Fruit fly (Drosophila melanogaster) whole organism, embryonic: ENCODE data around the gene Nup358.

Experiments used
- Awh ChIP-seq: fragments of 200-800 bp; sonication (Bioruptor generic); IDR thresholded peaks from 2 replicates; pipeline ENCODE4, ENCODE4 v1.3.6; 2022; ENCODE audit warnings: missing biosample characterization, missing genetic modification characterization
- B-H1 ChIP-seq: fragments of 200-800 bp; sonication (Bioruptor generic); IDR thresholded peaks from 3 replicates; pipeline ENCODE4 v1.3.6; 2022; ENCODE audit warnings: missing biosample characterization, missing genetic modification characterization
- Bdp1 ChIP-seq: fragments of 200-800 bp; sonication (Bioruptor generic); optimal IDR thresholded peaks from 3 replicates; lab custom pipeline; 2016; ENCODE audit warnings: missing biosample characterization, missing genetic modification characterization
- Blimp-1 ChIP-seq: fragments of 200-800 bp; sonication (Bioruptor generic); optimal IDR thresholded peaks from 3 replicates; lab custom pipeline; 2018; ENCODE audit warnings: missing biosample characterization, missing genetic modification characterization, mild to moderate bottlenecking, moderate library complexity, missing genetic modification reagents
- C15 ChIP-seq: fragments of 200-800 bp; sonication (Bioruptor generic); IDR thresholded peaks from 3 replicates; pipeline ENCODE4 v1.3.6; 2022; ENCODE audit warnings: missing biosample characterization, missing genetic modification characterization
- CG12236 ChIP-seq: fragments of 200-800 bp; sonication (Bioruptor generic); optimal IDR thresholded peaks from 2 replicates; lab custom pipeline; 2016; ENCODE audit warnings: missing biosample characterization, missing genetic modification characterization
- CG16779 ChIP-seq: fragments of 200-800 bp; sonication (Bioruptor generic); IDR thresholded peaks from 2 replicates; pipeline ENCODE4 v1.3.6; 2022; ENCODE audit warnings: missing biosample characterization, missing genetic modification characterization
- CG16815 ChIP-seq: fragments of 200-800 bp; sonication (Bioruptor generic); optimal IDR thresholded peaks from 3 replicates; lab custom pipeline; 2017; ENCODE audit warnings: missing biosample characterization, mild to moderate bottlenecking, missing genetic modification characterization
- CG16863 ChIP-seq: fragments of 200-800 bp; sonication (Bioruptor generic); optimal IDR thresholded peaks from 3 replicates; lab custom pipeline; 2016; ENCODE audit warnings: missing biosample characterization, missing genetic modification characterization
- CG17359 ChIP-seq: fragments of 200-800 bp; sonication (Bioruptor generic); optimal IDR thresholded peaks from 3 replicates; lab custom pipeline; 2018; ENCODE audit warnings: missing biosample characterization, mild to moderate bottlenecking, missing genetic modification characterization, moderate library complexity
- CG1792 ChIP-seq: fragments of 200-800 bp; sonication (Bioruptor generic); optimal IDR thresholded peaks from 2 replicates; lab custom pipeline; 2016; ENCODE audit warnings: missing biosample characterization, missing genetic modification characterization
- CG2116 ChIP-seq: fragments of 200-800 bp; sonication (Bioruptor generic); optimal IDR thresholded peaks from 3 replicates; lab custom pipeline; 2018; ENCODE audit warnings: missing biosample characterization, mild to moderate bottlenecking, missing genetic modification characterization
- CG2875 ChIP-seq: fragments of 200-800 bp; sonication (Bioruptor generic); optimal IDR thresholded peaks from 2 replicates; lab custom pipeline; 2017; ENCODE audit warnings: missing biosample characterization, mild to moderate bottlenecking, missing genetic modification characterization, missing genetic modification reagents
- CG2889 ChIP-seq: fragments of 200-800 bp; sonication (Bioruptor generic); IDR thresholded peaks from 3 replicates; pipeline ENCODE4 v1.3.6; 2022; ENCODE audit warnings: missing biosample characterization, missing genetic modification characterization
- CG30431 ChIP-seq: fragments of 200-800 bp; sonication (Bioruptor generic); optimal IDR thresholded peaks from 2 replicates; lab custom pipeline; 2017; ENCODE audit warnings: missing biosample characterization, missing genetic modification characterization
- CG31224 ChIP-seq: fragments of 200-800 bp; sonication (Bioruptor generic); IDR thresholded peaks from 2 replicates; pipeline ENCODE4 v1.3.6; 2022; ENCODE audit warnings: missing biosample characterization, missing genetic modification characterization
- CG34422 ChIP-seq: fragments of 200-800 bp; sonication (Bioruptor generic); IDR thresholded peaks from 3 replicates; pipeline ENCODE4 v1.3.6; 2022; ENCODE audit warnings: missing biosample characterization, missing genetic modification characterization
- CG43689 ChIP-seq: fragments of 200-800 bp; sonication (Bioruptor generic); IDR thresholded peaks from 2 replicates; pipeline ENCODE4 v1.3.6; 2022; ENCODE audit warnings: missing biosample characterization, missing genetic modification characterization
- CG6254 ChIP-seq: fragments of 200-800 bp; sonication (Bioruptor generic); optimal IDR thresholded peaks from 3 replicates; lab custom pipeline; 2017; ENCODE audit warnings: mild to moderate bottlenecking, missing biosample characterization, missing genetic modification reagents, missing genetic modification characterization
- CG6683 ChIP-seq: fragments of 200-800 bp; sonication (Bioruptor generic); optimal IDR thresholded peaks from 2 replicates; lab custom pipeline; 2017; ENCODE audit warnings: missing biosample characterization, mild to moderate bottlenecking, missing genetic modification characterization, missing genetic modification reagents
- CG8089 ChIP-seq: fragments of 200-800 bp; sonication (Bioruptor generic); optimal IDR thresholded peaks from 3 replicates; lab custom pipeline; 2016; ENCODE audit warnings: missing biosample characterization, missing genetic modification characterization
- Dad ChIP-seq: fragments of 200-800 bp; sonication (Bioruptor generic); optimal IDR thresholded peaks from 3 replicates; lab custom pipeline; 2016; ENCODE audit warnings: missing biosample characterization, missing genetic modification characterization
- Dfd ChIP-seq, 2 experiments: fragments of >200 bp; optimal IDR thresholded peaks; 2 replicates each; lab custom pipeline; 2017; ENCODE audit warnings: missing biosample characterization in 2 of 2, missing genetic modification characterization in 2 of 2
- Doc2 ChIP-seq: fragments of 200-800 bp; sonication (Bioruptor generic); IDR thresholded peaks from 2 replicates; pipeline ENCODE4 v1.3.6; 2022; ENCODE audit warnings: missing biosample characterization, missing genetic modification characterization
- Eip74EF ChIP-seq, 2 experiments: fragments of 200-800 bp in 1 of 2; fragments of >200 bp in 1 of 2; sonication (Bioruptor generic) in 1 of 2; optimal IDR thresholded peaks; 2 replicates each; lab custom pipeline; 2017 to 2019; ENCODE audit warnings: missing biosample characterization in 2 of 2, missing genetic modification characterization in 2 of 2, mild to moderate bottlenecking in 1 of 2, moderate library complexity in 1 of 2
- HLH3B ChIP-seq: fragments of 200-800 bp; sonication (Bioruptor generic); IDR thresholded peaks from 2 replicates; pipeline ENCODE4 v1.3.6; 2022; ENCODE audit warnings: missing biosample characterization, missing genetic modification characterization
- HLH4C ChIP-seq: fragments of 200-800 bp; sonication (Bioruptor generic); IDR thresholded peaks from 3 replicates; pipeline ENCODE4 v1.3.6; 2022; ENCODE audit warnings: missing biosample characterization, missing genetic modification characterization; ENCODE audit not compliant: partially characterized antibody
- Lpt ChIP-seq: fragments of >200 bp; optimal IDR thresholded peaks from 2 replicates; lab custom pipeline; 2018; ENCODE audit warnings: missing biosample characterization, missing genetic modification characterization
- Mad ChIP-seq: fragments of 200-800 bp; sonication (Bioruptor generic); optimal IDR thresholded peaks from 2 replicates; lab custom pipeline; 2016; ENCODE audit warnings: missing biosample characterization, missing genetic modification characterization
- NFAT ChIP-seq: fragments of 200-800 bp; sonication (Bioruptor generic); IDR thresholded peaks from 2 replicates; pipeline ENCODE4 v1.3.6; 2022; ENCODE audit warnings: missing biosample characterization, missing genetic modification characterization
- Pdp1 ChIP-seq, 2 experiments: fragments of 200-800 bp; sonication (Bioruptor generic); optimal IDR thresholded peaks; 3 replicates each; lab custom pipeline; 2016; ENCODE audit warnings: missing biosample characterization in 2 of 2, missing genetic modification characterization in 2 of 2, mild to moderate bottlenecking in 1 of 2, moderate library complexity in 1 of 2
- bcd ChIP-seq: fragments of 200-800 bp; sonication (Bioruptor generic); optimal IDR thresholded peaks from 2 replicates; lab custom pipeline; 2017; ENCODE audit warnings: missing biosample characterization, mild to moderate bottlenecking, missing genetic modification characterization
- br ChIP-seq: fragments of >200 bp; optimal IDR thresholded peaks from 2 replicates; lab custom pipeline; 2017
- cas ChIP-seq: fragments of 200-800 bp; sonication (Bioruptor generic); IDR thresholded peaks from 2 replicates; pipeline ENCODE4 v1.3.6; 2022; ENCODE audit warnings: missing biosample characterization, missing genetic modification characterization
- cg ChIP-seq: fragments of 200-800 bp; sonication (Bioruptor generic); optimal IDR thresholded peaks from 3 replicates; lab custom pipeline; 2019; ENCODE audit warnings: missing biosample characterization, mild to moderate bottlenecking, missing genetic modification characterization, moderate library complexity
- corto ChIP-seq: fragments of 200-800 bp; sonication (Bioruptor generic); optimal IDR thresholded peaks from 2 replicates; lab custom pipeline; 2016; ENCODE audit warnings: missing biosample characterization, mild to moderate bottlenecking, missing genetic modification characterization, moderate library complexity
- ewg ChIP-seq: fragments of 200-800 bp; sonication (Bioruptor generic); optimal IDR thresholded peaks from 3 replicates; lab custom pipeline; 2017; ENCODE audit warnings: mild to moderate bottlenecking, missing biosample characterization, missing genetic modification reagents, missing genetic modification characterization
- fu2 ChIP-seq: fragments of 200-800 bp; sonication (Bioruptor generic); optimal IDR thresholded peaks from 2 replicates; lab custom pipeline; 2016; ENCODE audit warnings: missing biosample characterization, missing genetic modification characterization
- gsb-n ChIP-seq: fragments of 200-800 bp; sonication (Bioruptor generic); optimal IDR thresholded peaks from 3 replicates; lab custom pipeline; 2018; ENCODE audit warnings: missing biosample characterization, mild to moderate bottlenecking, missing genetic modification characterization
- ken ChIP-seq: fragments of 200-800 bp; sonication (Bioruptor generic); IDR thresholded peaks from 3 replicates; pipeline ENCODE4 v1.3.6; 2022; ENCODE audit warnings: missing biosample characterization, missing genetic modification characterization
- org-1 ChIP-seq: fragments of 200-800 bp; sonication (Bioruptor generic); optimal IDR thresholded peaks from 2 replicates; lab custom pipeline; 2017; ENCODE audit warnings: missing biosample characterization, missing genetic modification characterization
- otp ChIP-seq: fragments of 200-800 bp; sonication (Bioruptor generic); IDR thresholded peaks from 3 replicates; pipeline ENCODE4, ENCODE4 v1.3.6; 2022; ENCODE audit warnings: missing biosample characterization, missing genetic modification characterization
- phol ChIP-seq: fragments of 200-800 bp; sonication (Bioruptor generic); optimal IDR thresholded peaks from 3 replicates; lab custom pipeline; 2018; ENCODE audit warnings: missing biosample characterization, mild to moderate bottlenecking, missing genetic modification characterization, moderate library complexity
- ranshi ChIP-seq: fragments of 200-800 bp; sonication (Bioruptor generic); IDR thresholded peaks from 2 replicates; pipeline ENCODE4 v1.3.6; 2022; ENCODE audit warnings: missing biosample characterization, missing genetic modification characterization
- ro ChIP-seq: fragments of 200-800 bp; sonication (Bioruptor generic); IDR thresholded peaks from 2 replicates; pipeline ENCODE4 v1.3.6; 2022; ENCODE audit warnings: missing biosample characterization, missing genetic modification characterization
- shn ChIP-seq: fragments of 200-800 bp; sonication (Bioruptor generic); optimal IDR thresholded peaks from 3 replicates; lab custom pipeline; 2016; ENCODE audit warnings: missing biosample characterization, missing genetic modification characterization
- stc ChIP-seq: fragments of 200-800 bp; sonication (Bioruptor generic); IDR thresholded peaks from 2 replicates; pipeline ENCODE4 v1.3.6; 2022; ENCODE audit warnings: missing biosample characterization, missing genetic modification characterization
- trem ChIP-seq: fragments of 200-800 bp; optimal IDR thresholded peaks from 3 replicates; lab custom pipeline; 2019; ENCODE audit warnings: missing biosample characterization, mild to moderate bottlenecking, missing genetic modification characterization, moderate library complexity
- wdn ChIP-seq: fragments of 200-800 bp; sonication (Bioruptor generic); IDR thresholded peaks from 2 replicates; pipeline ENCODE4 v1.3.6; 2022; ENCODE audit warnings: missing biosample characterization, missing genetic modification characterization
- zen ChIP-seq: fragments of 200-800 bp; sonication (Bioruptor generic); optimal IDR thresholded peaks from 3 replicates; lab custom pipeline; 2018; ENCODE audit warnings: missing biosample characterization, mild to moderate bottlenecking, missing genetic modification characterization, moderate library complexity
- zen2 ChIP-seq: fragments of 200-800 bp; sonication (Bioruptor generic); IDR thresholded peaks from 3 replicates; pipeline ENCODE4 v1.3.6; 2022; ENCODE audit warnings: missing biosample characterization, missing genetic modification characterization; ENCODE audit not compliant: partially characterized antibody

Nup358 gene

DNA sequence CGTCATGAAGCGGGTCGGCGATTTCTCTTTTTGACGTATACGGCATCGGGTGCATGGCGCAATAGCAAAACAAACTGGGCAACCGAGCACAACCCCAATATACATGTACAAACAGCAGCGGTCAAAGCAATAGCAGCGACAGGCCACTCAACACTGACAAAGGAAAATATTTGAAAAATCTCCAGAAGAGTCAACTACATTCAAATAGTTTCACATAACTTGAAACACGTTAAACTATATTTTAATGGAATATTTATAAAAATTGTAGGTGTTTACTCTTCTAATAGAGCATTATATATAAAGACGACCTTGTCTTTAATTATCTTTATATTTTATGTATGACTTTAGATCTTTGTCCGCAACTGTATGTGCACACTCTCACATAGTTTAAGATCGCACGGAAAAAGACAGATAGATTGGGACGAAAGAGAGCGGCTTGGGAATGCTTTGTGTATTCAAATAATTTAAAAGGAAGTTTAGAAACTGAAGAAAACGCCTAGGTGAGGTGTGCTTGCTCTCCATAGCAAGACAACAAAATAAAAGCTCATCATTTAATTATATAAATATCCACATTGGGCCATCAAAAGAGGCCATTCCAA lies 41.6 kb upstream of the Nup358 start (continued):
- TF ChIP-seq Blimp-1 (GFP tag; lab: Kevin White, UChicago), result peak; percentile 78
- TF ChIP-seq CG8089 (GFP tag; lab: Kevin White, UChicago), result no peak
- peak; percentile 11 for TF ChIP-seq CG2116 (GFP tag; lab: Kevin White, UChicago)
- TF ChIP-seq HLH4C, result no peak
- TF ChIP-seq CG6683 (GFP tag; lab: Kevin White, UChicago), result peak; percentile 21
- TF ChIP-seq Awh (GFP tag; lab: Robert Waterston, UW), result peak; percentile 70
- no peak for TF ChIP-seq Bdp1 (GFP tag; lab: Kevin White, UChicago)
- no peak for TF ChIP-seq cg (GFP tag; lab: Kevin White, UChicago)
- peak; percentile 29 for TF ChIP-seq CG30431 (GFP tag; lab: Kevin White, UChicago)
- peak; percentile 60; the same call in 2 of the 3 replicates for TF ChIP-seq otp (GFP tag; lab: Robert Waterston, UW)
- peak; percentile 77 for TF ChIP-seq CG2875 (GFP tag; lab: Kevin White, UChicago)
- peak; percentile 60 for TF ChIP-seq CG16815 (GFP tag; lab: Kevin White, UChicago)
- peak; percentile 47 for TF ChIP-seq Mad
- no peak for TF ChIP-seq fu2
- TF ChIP-seq zen2 (GFP tag; lab: Robert Waterston, UW), result no peak
- peak; percentile 71 for TF ChIP-seq CG6254 (GFP tag; lab: Kevin White, UChicago)
- TF ChIP-seq Lpt (GFP tag; lab: Kevin White, UChicago), result no peak
- TF ChIP-seq CG34422, result peak; percentile 58; the same call in 1 of the 3 replicates
- TF ChIP-seq CG16779 (GFP tag; lab: Robert Waterston, UW), result 0 out of 2 replicates have a peak, but pooled peaks have one; percentile 32
- peak; percentile 53 for TF ChIP-seq org-1
- peak in 1 of 2 experiments; percentile 73 for TF ChIP-seq Eip74EF (GFP tag; optimal IDR thresholded peaks at IDR 0.05; lab: Kevin White, UChicago)
- peak; percentile 69 for TF ChIP-seq bcd (GFP tag; lab: Kevin White, UChicago)
- peak; percentile 83 for TF ChIP-seq stc (GFP tag; lab: Robert Waterston, UW)
- TF ChIP-seq CG16863 (GFP tag; lab: Kevin White, UChicago), result peak; percentile 29
- no peak for TF ChIP-seq shn (GFP tag; lab: Kevin White, UChicago)
- peak; percentile 82 for TF ChIP-seq phol (tag; lab: Kevin White, UChicago)
- no peak for TF ChIP-seq Dad (GFP tag; lab: Kevin White, UChicago)
- TF ChIP-seq corto, result no peak
- no peak for TF ChIP-seq CG1792 (GFP tag; lab: Kevin White, UChicago)
- peak; percentile 74 for TF ChIP-seq gsb-n
- peak; percentile 67 for TF ChIP-seq trem (tag; lab: Kevin White, UChicago)
- peak; percentile 39; the same call in 1 of the 2 replicates for TF ChIP-seq CG31224 (GFP tag; lab: Robert Waterston, UW)
- peak; percentile 40 for TF ChIP-seq ewg (GFP tag; lab: Kevin White, UChicago)
- peak; percentile 14 for TF ChIP-seq CG12236 (GFP tag; lab: Kevin White, UChicago)
- no peak for TF ChIP-seq Doc2 (GFP tag; lab: Robert Waterston, UW)
- TF ChIP-seq HLH3B (GFP tag; lab: Robert Waterston, UW), result peak; percentile 66
- peak; percentile 79 for TF ChIP-seq CG17359 (tag; lab: Kevin White, UChicago)
- no peak for TF ChIP-seq CG2889
- no peak for TF ChIP-seq CG43689 (GFP tag; lab: Robert Waterston, UW)
- TF ChIP-seq B-H1 (GFP tag; lab: Robert Waterston, UW), result peak; percentile 56
- TF ChIP-seq wdn (GFP tag; lab: Robert Waterston, UW), result no peak
- peak; percentile 27 for TF ChIP-seq zen (tag; lab: Kevin White, UChicago)
- no peak for TF ChIP-seq Dfd (GFP tag; optimal IDR thresholded peaks at IDR 0.05; lab: Kevin White, UChicago)
- no peak for TF ChIP-seq C15 (GFP tag; lab: Robert Waterston, UW)
- TF ChIP-seq NFAT (GFP tag; lab: Robert Waterston, UW), result no peak
- no peak for TF ChIP-seq ro
- 0 out of 2 replicates have a peak, but pooled peaks have one; percentile 22 for TF ChIP-seq cas (GFP tag; lab: Robert Waterston, UW)
- TF ChIP-seq ranshi (GFP tag; lab: Robert Waterston, UW), result peak; percentile 76
- no peak for TF ChIP-seq br (lab: Kevin White, UChicago)
- TF ChIP-seq Pdp1 (GFP tag; optimal IDR thresholded peaks at IDR 0.05; lab: Kevin White, UChicago), result peak; percentile 24 to 47
- TF ChIP-seq ken, result peak; percentile 66; the same call in 2 of the 3 replicates
